Worm (Caenorhabditis elegans) whole organism, L1 larva: ENCODE results near the gene ppfr-4.

ENCODE experiments used
- C16A3.4 ChIP-seq: fragments of 150-350 bp; optimal IDR thresholded peaks from 2 replicates; lab custom pipeline; 2014; ENCODE audit warnings: missing biosample characterization, missing genetic modification characterization
- Y116A8C.19 ChIP-seq: sonication (generic microtip); optimal IDR thresholded peaks from 2 replicates; lab custom pipeline; 2016; ENCODE audit warnings: missing compliant biosample characterization, missing genetic modification characterization, borderline replicate concordance
- blmp-1 ChIP-seq: fragments of 150-350 bp; optimal IDR thresholded peaks from 2 replicates; lab custom pipeline; 2014; ENCODE audit warnings: missing biosample characterization, missing genetic modification characterization
- ceh-88 ChIP-seq: fragments of 200-800 bp; sonication (Bioruptor generic); IDR thresholded peaks from 2 replicates; pipeline ENCODE4 v1.3.6; 2022; ENCODE audit warnings: missing genetic modification characterization, missing compliant biosample characterization
- dsc-1 ChIP-seq: sonication (generic microtip); optimal IDR thresholded peaks from 2 replicates; lab custom pipeline; 2016; ENCODE audit warnings: mild to moderate bottlenecking, missing genetic modification characterization, missing compliant biosample characterization
- efl-1 ChIP-seq, 4 experiments: fragments of 150-350 bp; optimal IDR thresholded peaks in 3 of 4; peaks in 1 of 4; 1 replicate in 1 of 4; 2 replicates in 3 of 4; lab custom pipeline; 2014; ENCODE audit warnings: missing biosample characterization in 2 of 4, missing genetic modification characterization in 2 of 4, missing genetic modification reagents in 2 of 4
- efl-3 ChIP-seq: fragments of 200-800 bp; sonication (Bioruptor generic); optimal IDR thresholded peaks from 2 replicates; lab custom pipeline; 2018; ENCODE audit warnings: mild to moderate bottlenecking, missing genetic modification characterization, missing compliant biosample characterization
- elt-2 ChIP-seq: sonication (generic microtip); optimal IDR thresholded peaks from 2 replicates; lab custom pipeline; 2016; ENCODE audit warnings: missing genetic modification characterization, mild to moderate bottlenecking, inconsistent platforms, missing compliant biosample characterization, missing genetic modification reagents
- elt-3 ChIP-seq, 6 experiments: fragments of 150-350 bp in 1 of 6; sonication (generic microtip); optimal IDR thresholded peaks; 2 replicates each; lab custom pipeline; 2017 to 2018; ENCODE audit warnings: missing biosample characterization in 6 of 6, missing genetic modification characterization in 6 of 6, inconsistent platforms in 1 of 6
- fkh-4 ChIP-seq: sonication (generic microtip); optimal IDR thresholded peaks from 2 replicates; lab custom pipeline; 2016; ENCODE audit warnings: missing compliant biosample characterization, missing genetic modification characterization, borderline replicate concordance
- grh-1 ChIP-seq: fragments of 200-800 bp; sonication (Bioruptor generic); IDR thresholded peaks from 2 replicates; pipeline ENCODE4 v1.3.6; 2022; ENCODE audit warnings: missing genetic modification reagents, missing genetic modification characterization, missing compliant biosample characterization
- hlh-17 ChIP-seq: fragments of 200-800 bp; sonication (Bioruptor generic); optimal IDR thresholded peaks from 2 replicates; lab custom pipeline; 2018; ENCODE audit warnings: missing genetic modification characterization, mild to moderate bottlenecking, missing compliant biosample characterization, moderate library complexity, borderline replicate concordance
- jun-1 ChIP-seq: fragments of 150-350 bp; optimal IDR thresholded peaks from 2 replicates; lab custom pipeline; 2014; ENCODE audit warnings: missing biosample characterization, missing genetic modification reagents, missing genetic modification characterization
- lin-13 ChIP-seq: fragments of 150-350 bp; optimal IDR thresholded peaks from 2 replicates; lab custom pipeline; 2014; ENCODE audit warnings: missing biosample characterization, missing genetic modification reagents, missing genetic modification characterization
- lin-14 ChIP-seq: fragments of 200-800 bp; sonication (Bioruptor generic); optimal IDR thresholded peaks from 2 replicates; lab custom pipeline; 2018; ENCODE audit warnings: mild to moderate bottlenecking, missing genetic modification characterization, moderate library complexity, missing compliant biosample characterization
- lin-39 ChIP-seq: fragments of 150-350 bp; optimal IDR thresholded peaks from 2 replicates; lab custom pipeline; 2014; ENCODE audit warnings: missing biosample characterization, missing genetic modification reagents, missing genetic modification characterization
- lsy-2 ChIP-seq, 2 experiments: fragments of 150-350 bp; optimal IDR thresholded peaks; 2 replicates each; lab custom pipeline; 2014; ENCODE audit warnings: missing biosample characterization in 2 of 2, missing genetic modification characterization in 2 of 2
- mef-2 ChIP-seq: fragments of 150-350 bp; optimal IDR thresholded peaks from 2 replicates; lab custom pipeline; 2014; ENCODE audit warnings: missing biosample characterization, missing genetic modification characterization
- mep-1 ChIP-seq: fragments of 150-350 bp; optimal IDR thresholded peaks from 2 replicates; lab custom pipeline; 2014; ENCODE audit warnings: missing biosample characterization, missing genetic modification characterization
- nhr-12 ChIP-seq: sonication (generic microtip); optimal IDR thresholded peaks from 2 replicates; lab custom pipeline; 2017; ENCODE audit warnings: missing biosample characterization, missing genetic modification characterization
- nhr-19 ChIP-seq: fragments of 200-800 bp; sonication (Bioruptor generic); conservative IDR thresholded peaks from 2 replicates; pipeline ENCODE4 v1.3.6; 2022; ENCODE audit warnings: missing genetic modification characterization, missing compliant biosample characterization
- nhr-20 ChIP-seq: sonication (generic microtip); optimal IDR thresholded peaks from 2 replicates; lab custom pipeline; 2016; ENCODE audit warnings: mild to moderate bottlenecking, missing genetic modification characterization, missing compliant biosample characterization
- nhr-237 ChIP-seq: fragments of 150-350 bp; optimal IDR thresholded peaks from 2 replicates; lab custom pipeline; 2014; ENCODE audit warnings: missing biosample characterization, missing genetic modification characterization
- nhr-47 ChIP-seq: sonication (generic microtip); optimal IDR thresholded peaks from 2 replicates; lab custom pipeline; 2016; ENCODE audit warnings: mild to moderate bottlenecking, missing genetic modification characterization, moderate library complexity, missing compliant biosample characterization
- nhr-71 ChIP-seq: sonication (generic microtip); optimal IDR thresholded peaks from 2 replicates; lab custom pipeline; 2016; ENCODE audit warnings: mild to moderate bottlenecking, missing genetic modification characterization, moderate library complexity, missing compliant biosample characterization
- nhr-85 ChIP-seq: sonication (generic microtip); peaks from one replicate; lab custom pipeline; 2016; ENCODE audit warnings: missing genetic modification characterization, inconsistent platforms, missing compliant biosample characterization
- nhr-90 ChIP-seq: sonication (generic microtip); optimal IDR thresholded peaks from 2 replicates; lab custom pipeline; 2016; ENCODE audit warnings: mild to moderate bottlenecking, missing genetic modification characterization, missing compliant biosample characterization; ENCODE audit not compliant: poor library complexity
- pqm-1 ChIP-seq: sonication (generic microtip); optimal IDR thresholded peaks from 3 replicates; lab custom pipeline; 2017; ENCODE audit warnings: missing biosample characterization, missing genetic modification characterization
- snpc-4 ChIP-seq: fragments of 150-350 bp; optimal IDR thresholded peaks from 2 replicates; lab custom pipeline; 2014; ENCODE audit warnings: missing biosample characterization, missing genetic modification characterization
- snu-23 ChIP-seq: sonication (generic microtip); optimal IDR thresholded peaks from 2 replicates; lab custom pipeline; 2016; ENCODE audit warnings: missing genetic modification characterization, missing compliant biosample characterization
- unc-130 ChIP-seq: fragments of 150-350 bp; optimal IDR thresholded peaks from 2 replicates; lab custom pipeline; 2017; ENCODE audit warnings: missing biosample characterization, missing genetic modification characterization, inconsistent platforms
- unc-30 ChIP-seq: sonication (generic microtip); optimal IDR thresholded peaks from 2 replicates; lab custom pipeline; 2017; ENCODE audit warnings: missing biosample characterization, missing genetic modification characterization
- unc-62 ChIP-seq: fragments of 150-350 bp; optimal IDR thresholded peaks from 2 replicates; lab custom pipeline; 2014; ENCODE audit warnings: missing biosample characterization, missing genetic modification reagents, missing genetic modification characterization
- unc-86 ChIP-seq: sonication (generic microtip); optimal IDR thresholded peaks from 2 replicates; lab custom pipeline; 2016; ENCODE audit warnings: missing genetic modification characterization, missing compliant biosample characterization
- unc-98 ChIP-seq: fragments of 200-800 bp; sonication (Bioruptor generic); IDR thresholded peaks from 2 replicates; pipeline ENCODE4 v1.3.6; 2022; ENCODE audit warnings: missing genetic modification characterization, missing compliant biosample characterization
- vab-15 ChIP-seq: sonication (generic microtip); optimal IDR thresholded peaks from 2 replicates; lab custom pipeline; 2017; ENCODE audit warnings: missing genotype, mild to moderate bottlenecking, missing genetic modification characterization, missing compliant biosample characterization
- xbp-1 ChIP-seq: sonication (generic microtip); optimal IDR thresholded peaks from 2 replicates; lab custom pipeline; 2016; ENCODE audit warnings: missing genetic modification characterization, missing compliant biosample characterization
- zip-4 ChIP-seq: fragments of 200-800 bp; sonication (Bioruptor generic); optimal IDR thresholded peaks from 2 replicates; lab custom pipeline; 2018; ENCODE audit warnings: mild to moderate bottlenecking, missing genetic modification characterization, moderate library complexity, missing compliant biosample characterization

The ppfr-4 gene

ce11 chrIII:2651519-2651918, 31.8 kb downstream of the ppfr-4 start:
- TF ChIP-seq mep-1 (peak; percentile 18), grh-1 (GFP tag; lab: Robert Waterston, UW) (0 out of 2 replicates have a peak, but pooled peaks have one; percentile 20), unc-62 (GFP tag; lab: Kevin White, UChicago) (no peak), nhr-85 (tag; lab: Kevin White, UChicago) (peak; percentile 89), elt-2 (tag; lab: Kevin White, UChicago) (no peak), unc-130 (tag; lab: Kevin White, UChicago) (no peak), lin-14 (peak; percentile 71), blmp-1 (tag; lab: Kevin White, UChicago) (peak; percentile 47), snu-23 (GFP tag; lab: Kevin White, UChicago) (peak; percentile 19), nhr-71 (tag; lab: Kevin White, UChicago) (peak; percentile 7), nhr-90 (tag; lab: Kevin White, UChicago) (peak; percentile 31), mef-2 (tag; lab: Kevin White, UChicago) (no peak)

- peak; percentile 73 for TF ChIP-seq elt-2 (tag; lab: Kevin White, UChicago)
- no peak for TF ChIP-seq nhr-71 (tag; lab: Kevin White, UChicago)
Observed at ce11 chrIII:2652704-2653566, 33.2 kb downstream of the ppfr-4 start.

ce11 chrIII:2656168-2656567, 36.4 kb downstream of the ppfr-4 start:
- TF ChIP-seq unc-30 (tag; lab: Kevin White, UChicago): no peak
- TF ChIP-seq lin-39 (tag; lab: Kevin White, UChicago): no peak
- peak; percentile 25 for TF ChIP-seq lin-13
- TF ChIP-seq nhr-90 (tag; lab: Kevin White, UChicago): peak; percentile 18
- no peak for TF ChIP-seq unc-98
- peak; percentile 33 for TF ChIP-seq nhr-20 (tag; lab: Kevin White, UChicago)
- peak; percentile 46 for TF ChIP-seq snu-23 (GFP tag; lab: Kevin White, UChicago)
- TF ChIP-seq Y116A8C.19: no peak
- peak; percentile 91 for TF ChIP-seq nhr-85 (tag; lab: Kevin White, UChicago)
- no peak for TF ChIP-seq hlh-17 (GFP tag; lab: Kevin White, UChicago)
- TF ChIP-seq nhr-12 (tag; lab: Kevin White, UChicago): no peak
- TF ChIP-seq lsy-2 (tag; optimal IDR thresholded peaks at IDR 0.05; lab: Kevin White, UChicago): peak in 1 of 2 experiments; percentile 25
- no peak for TF ChIP-seq unc-86 (tag; lab: Kevin White, UChicago)
- peak; percentile 83 for TF ChIP-seq lin-14
- no peak for TF ChIP-seq zip-4 (GFP tag; lab: Kevin White, UChicago)
- no peak for TF ChIP-seq jun-1 (tag; lab: Kevin White, UChicago)
- TF ChIP-seq nhr-237 (tag; lab: Kevin White, UChicago): no peak
- TF ChIP-seq efl-1 (optimal IDR thresholded peaks at IDR 0.05; lab: Kevin White, UChicago): no peak
- peak in 1 of 2 experiments; percentile 22 for TF ChIP-seq efl-1 (GFP tag; optimal IDR thresholded peaks at IDR 0.05 in 1 of 2; lab: Kevin White, UChicago)
- TF ChIP-seq nhr-71 (tag; lab: Kevin White, UChicago): peak; percentile 32
- no peak for TF ChIP-seq snpc-4 (tag; lab: Kevin White, UChicago)
- peak in 4 of 6 experiments; percentile 1 to 61 (median 31) for TF ChIP-seq elt-3 (tag; optimal IDR thresholded peaks at IDR 0.05; lab: Kevin White, UChicago)
- TF ChIP-seq fkh-4: no peak
- no peak for TF ChIP-seq pqm-1
- peak; percentile 81 for TF ChIP-seq blmp-1 (tag; lab: Kevin White, UChicago)
- TF ChIP-seq vab-15: no peak
- no peak for TF ChIP-seq efl-3
- TF ChIP-seq unc-62 (GFP tag; lab: Kevin White, UChicago): no peak
- no peak for TF ChIP-seq ceh-88 (GFP tag; lab: Robert Waterston, UW)
- peak; percentile 10 for TF ChIP-seq nhr-47
- no peak for TF ChIP-seq xbp-1 (tag; lab: Kevin White, UChicago)
- peak; percentile 29 for TF ChIP-seq C16A3.4 (tag; lab: Kevin White, UChicago)
- no peak for TF ChIP-seq unc-130 (tag; lab: Kevin White, UChicago)
- no peak for TF ChIP-seq dsc-1 (tag; lab: Kevin White, UChicago)
- 0 out of 2 replicates have a peak, but pooled peaks have one; percentile 3 for TF ChIP-seq nhr-19 (GFP tag; lab: Robert Waterston, UW)
- TF ChIP-seq mep-1: peak; percentile 56
